Worm (Caenorhabditis elegans) whole organism, L4 larva: ENCODE measurements around the gene F28F5.4.

Experiments used
- F26F4.8 ChIP-seq: fragments of 200-800 bp; sonication (Bioruptor generic); conservative IDR thresholded peaks from 2 replicates; pipeline ENCODE4 v1.3.6; 2022; ENCODE audit warnings: missing genetic modification characterization, missing compliant biosample characterization
- F44E2.7 ChIP-seq: fragments of 200-800 bp; sonication (Bioruptor generic); IDR thresholded peaks from 2 replicates; pipeline ENCODE4 v2.1.2; 2022; ENCODE audit warnings: missing genetic modification characterization, missing compliant biosample characterization
- Y48G9A.11 ChIP-seq: fragments of 200-800 bp; sonication (Bioruptor generic); IDR thresholded peaks from 2 replicates; pipeline ENCODE4 v1.3.6; 2022; ENCODE audit warnings: missing genetic modification reagents, missing genetic modification characterization, missing compliant biosample characterization
- Y5F2A.4 ChIP-seq: fragments of 200-800 bp; sonication (Bioruptor generic); optimal IDR thresholded peaks from 2 replicates; lab custom pipeline; 2018; ENCODE audit warnings: mild to moderate bottlenecking, missing genetic modification characterization, missing compliant biosample characterization
- ZK546.5 ChIP-seq, 2 experiments: sonication (generic microtip); optimal IDR thresholded peaks; 2 replicates each; lab custom pipeline; 2017; ENCODE audit warnings: missing biosample characterization in 2 of 2, missing genetic modification characterization in 2 of 2
- ama-1 ChIP-seq: fragments of 150-350 bp; optimal IDR thresholded peaks from 2 replicates; lab custom pipeline; 2014; ENCODE audit warnings: inconsistent platforms, mixed read lengths
- ceh-32 ChIP-seq: sonication (generic microtip); optimal IDR thresholded peaks from 2 replicates; lab custom pipeline; 2016; ENCODE audit warnings: mild to moderate bottlenecking, missing genetic modification characterization, missing compliant biosample characterization; ENCODE audit not compliant: poor library complexity
- ces-1 ChIP-seq: fragments of 150-350 bp; sonication (generic microtip); optimal IDR thresholded peaks from 4 replicates; lab custom pipeline; 2014; ENCODE audit warnings: missing biosample characterization, missing genetic modification reagents, missing genetic modification characterization
- ctbp-1 ChIP-seq: fragments of 200-800 bp; sonication (Bioruptor generic); IDR thresholded peaks from 2 replicates; pipeline ENCODE4 v1.3.6; 2022; ENCODE audit warnings: missing genetic modification reagents, missing genetic modification characterization, missing compliant biosample characterization
- daf-16 ChIP-seq, 3 experiments: sonication (generic microtip); optimal IDR thresholded peaks; 2 replicates each; lab custom pipeline; 2016 to 2017; ENCODE audit warnings: missing genetic modification characterization in 3 of 3, missing genetic modification reagents in 3 of 3, mild to moderate bottlenecking in 2 of 3, missing compliant biosample characterization in 2 of 3, missing biosample characterization in 1 of 3, moderate library complexity in 1 of 3
- daf-8 ChIP-seq: fragments of 200-800 bp; sonication (Bioruptor generic); IDR thresholded peaks from 2 replicates; pipeline ENCODE4 v1.3.6; 2022; ENCODE audit warnings: missing genetic modification characterization, missing compliant biosample characterization
- dmd-6 ChIP-seq: fragments of 200-800 bp; sonication (Bioruptor generic); IDR thresholded peaks from 2 replicates; pipeline ENCODE4 v1.3.6; 2022; ENCODE audit warnings: missing genetic modification reagents, missing genetic modification characterization, missing compliant biosample characterization
- dmd-8 ChIP-seq: fragments of 200-800 bp; sonication (Bioruptor generic); IDR thresholded peaks from 2 replicates; pipeline ENCODE4 v1.3.6; 2022; ENCODE audit warnings: missing genetic modification characterization, missing compliant biosample characterization
- dmd-9 ChIP-seq: fragments of 200-800 bp; sonication (Bioruptor generic); IDR thresholded peaks from 2 replicates; pipeline ENCODE4 v1.3.6; 2022; ENCODE audit warnings: missing genetic modification reagents, missing genetic modification characterization, missing compliant biosample characterization
- dpl-1 ChIP-seq: fragments of 150-350 bp; optimal IDR thresholded peaks from 2 replicates; lab custom pipeline; 2014; ENCODE audit warnings: missing biosample characterization, missing genetic modification reagents, missing genetic modification characterization
- duxl-1 ChIP-seq: sonication (generic microtip); optimal IDR thresholded peaks from 2 replicates; lab custom pipeline; 2016; ENCODE audit warnings: mild to moderate bottlenecking, missing genetic modification characterization, moderate library complexity, missing compliant biosample characterization; ENCODE audit not compliant: poor library complexity
- egl-27 ChIP-seq: sonication (generic microtip); optimal IDR thresholded peaks from 3 replicates; lab custom pipeline; 2017; ENCODE audit warnings: missing biosample characterization, missing genetic modification reagents, missing genetic modification characterization
- egl-43 ChIP-seq: fragments of 200-800 bp; sonication (Bioruptor generic); IDR thresholded peaks from 2 replicates; pipeline ENCODE4 v1.3.6; 2022; ENCODE audit warnings: missing genetic modification reagents, missing genetic modification characterization, missing compliant biosample characterization
- fkh-10 ChIP-seq: fragments of 150-350 bp; optimal IDR thresholded peaks from 2 replicates; lab custom pipeline; 2014; ENCODE audit warnings: missing biosample characterization, missing genetic modification reagents, missing genetic modification characterization
- fos-1 ChIP-seq: fragments of 150-350 bp; optimal IDR thresholded peaks from 2 replicates; lab custom pipeline; 2014; ENCODE audit warnings: missing biosample characterization, missing genetic modification characterization
- gei-8 ChIP-seq: fragments of 200-800 bp; sonication (Bioruptor generic); optimal IDR thresholded peaks from 2 replicates; lab custom pipeline; 2018; ENCODE audit warnings: mild to moderate bottlenecking, missing genetic modification characterization, missing compliant biosample characterization
- hlh-30 ChIP-seq: sonication (generic microtip); optimal IDR thresholded peaks from 2 replicates; lab custom pipeline; 2017; ENCODE audit warnings: antibody characterized with exemption, mild to moderate bottlenecking, missing genetic modification characterization, missing compliant biosample characterization; ENCODE audit not compliant: insufficient read depth
- hmg-1.1 ChIP-seq: fragments of 200-800 bp; sonication (Bioruptor generic); IDR thresholded peaks from 2 replicates; pipeline ENCODE4 v1.3.6; 2022; ENCODE audit warnings: missing genetic modification reagents, missing genetic modification characterization, missing compliant biosample characterization
- lim-7 ChIP-seq: fragments of 200-800 bp; sonication (Bioruptor generic); IDR thresholded peaks from 2 replicates; pipeline ENCODE4 v1.3.6; 2022; ENCODE audit warnings: missing genetic modification characterization, missing compliant biosample characterization
- lin-1 ChIP-seq: fragments of 200-800 bp; sonication (Bioruptor generic); IDR thresholded peaks from 2 replicates; pipeline ENCODE4 v1.3.6; 2022; ENCODE audit warnings: missing genetic modification reagents, missing genetic modification characterization, missing compliant biosample characterization
- lin-15B ChIP-seq: fragments of 150-350 bp; sonication (generic microtip); optimal IDR thresholded peaks from 3 replicates; lab custom pipeline; 2014; ENCODE audit warnings: missing biosample characterization, missing genetic modification characterization
- lin-29 ChIP-seq: fragments of 200-800 bp; sonication (Bioruptor generic); IDR thresholded peaks from 2 replicates; pipeline ENCODE4 v1.3.6; 2022; ENCODE audit warnings: missing genetic modification reagents, missing genetic modification characterization, missing compliant biosample characterization
- lin-39 ChIP-seq: fragments of 150-350 bp; optimal IDR thresholded peaks from 2 replicates; lab custom pipeline; 2014; ENCODE audit warnings: missing biosample characterization, missing genetic modification reagents, missing genetic modification characterization
- lir-3 ChIP-seq: sonication (generic microtip); optimal IDR thresholded peaks from 2 replicates; lab custom pipeline; 2016; ENCODE audit warnings: mild to moderate bottlenecking, missing genetic modification characterization, missing compliant biosample characterization
- lsy-2 ChIP-seq, 2 experiments: fragments of 150-350 bp in 1 of 2; sonication (generic microtip) in 1 of 2; optimal IDR thresholded peaks; 2 replicates each; lab custom pipeline; 2014 to 2017; ENCODE audit warnings: missing biosample characterization in 2 of 2, missing genetic modification characterization in 2 of 2
- madf-5 ChIP-seq, 2 experiments: fragments of 200-800 bp; sonication (Bioruptor generic); IDR thresholded peaks; 2 replicates each; pipeline ENCODE4 v1.3.6; 2022; ENCODE audit warnings: missing compliant biosample characterization in 2 of 2, missing genetic modification characterization in 2 of 2
- mdt-29 ChIP-seq: fragments of 200-800 bp; sonication (Bioruptor generic); IDR thresholded peaks from 2 replicates; pipeline ENCODE4 v1.3.6; 2022; ENCODE audit warnings: missing genetic modification reagents, missing genetic modification characterization, missing compliant biosample characterization
- mep-1 ChIP-seq: fragments of 150-350 bp; sonication (generic microtip); optimal IDR thresholded peaks from 3 replicates; lab custom pipeline; 2014; ENCODE audit warnings: missing biosample characterization, missing genetic modification characterization
- nhr-237 ChIP-seq: sonication (generic microtip); optimal IDR thresholded peaks from 2 replicates; lab custom pipeline; 2017; ENCODE audit warnings: missing biosample characterization, missing genetic modification characterization
- nhr-41 ChIP-seq: fragments of 200-800 bp; sonication (Bioruptor generic); IDR thresholded peaks from 2 replicates; pipeline ENCODE4 v1.3.6; 2022; ENCODE audit warnings: missing genetic modification reagents, missing genetic modification characterization, missing compliant biosample characterization
- nhr-6 ChIP-seq: fragments of 150-350 bp; optimal IDR thresholded peaks from 2 replicates; lab custom pipeline; 2014; ENCODE audit warnings: missing biosample characterization, missing genetic modification characterization
- pha-4 ChIP-seq, 2 experiments: fragments of 150-350 bp in 1 of 2; fragments of 200-800 bp in 1 of 2; sonication (Bioruptor generic) in 1 of 2; IDR thresholded peaks in 1 of 2; optimal IDR thresholded peaks in 1 of 2; 2 replicates each; pipeline versions ENCODE4 v1.3.6 to Lab custom; 2014 to 2022; ENCODE audit warnings: missing genetic modification characterization in 2 of 2, missing genetic modification reagents in 2 of 2, missing biosample characterization in 1 of 2, missing compliant biosample characterization in 1 of 2
- pqm-1 ChIP-seq: sonication (generic microtip); optimal IDR thresholded peaks from 2 replicates; lab custom pipeline; 2017; ENCODE audit warnings: missing biosample characterization, missing genetic modification characterization
- saeg-2 ChIP-seq: fragments of 200-800 bp; sonication (Bioruptor generic); IDR thresholded peaks from 2 replicates; pipeline ENCODE4 v1.3.6; 2022; ENCODE audit warnings: missing genetic modification reagents, missing genetic modification characterization, missing compliant biosample characterization
- set-16 ChIP-seq: fragments of 200-800 bp; sonication (Bioruptor generic); IDR thresholded peaks from 2 replicates; pipeline ENCODE4 v1.3.6; 2022; ENCODE audit warnings: missing genetic modification reagents, missing genetic modification characterization, missing compliant biosample characterization
- skn-1 ChIP-seq: fragments of 150-350 bp; optimal IDR thresholded peaks from 2 replicates; lab custom pipeline; 2014; ENCODE audit warnings: missing biosample characterization, missing genetic modification characterization
- snpc-1.2 ChIP-seq: fragments of 200-800 bp; sonication (Bioruptor generic); IDR thresholded peaks from 2 replicates; pipeline ENCODE4 v1.3.6; 2022; ENCODE audit warnings: missing genetic modification reagents, missing genetic modification characterization, missing compliant biosample characterization
- snpc-4 ChIP-seq: fragments of 150-350 bp; optimal IDR thresholded peaks from 2 replicates; lab custom pipeline; 2014; ENCODE audit warnings: missing biosample characterization, missing genetic modification characterization
- tag-97 ChIP-seq: fragments of 200-800 bp; sonication (Bioruptor generic); IDR thresholded peaks from 2 replicates; pipeline ENCODE4 v1.3.6; 2022; ENCODE audit warnings: missing genetic modification characterization, missing compliant biosample characterization
- unc-62 ChIP-seq, 3 experiments: fragments of 150-350 bp in 1 of 3; sonication (generic microtip); optimal IDR thresholded peaks in 2 of 3; peaks in 1 of 3; 1 replicate in 1 of 3; 2 replicates in 2 of 3; lab custom pipeline; 2014 to 2017; ENCODE audit warnings: missing biosample characterization in 3 of 3, missing genetic modification characterization in 3 of 3, missing genetic modification reagents in 3 of 3, missing genotype in 1 of 3
- vab-7 ChIP-seq: fragments of 200-800 bp; sonication (Bioruptor generic); IDR thresholded peaks from 2 replicates; pipeline ENCODE4 v1.3.6; 2022; ENCODE audit warnings: missing genetic modification reagents, missing genetic modification characterization, missing compliant biosample characterization
- zag-1 ChIP-seq: fragments of 150-350 bp; optimal IDR thresholded peaks from 2 replicates; lab custom pipeline; 2014; ENCODE audit warnings: missing biosample characterization, missing genetic modification characterization
- zfp-2 ChIP-seq: sonication (generic microtip); optimal IDR thresholded peaks from 2 replicates; lab custom pipeline; 2016; ENCODE audit warnings: mild to moderate bottlenecking, missing genetic modification characterization, missing compliant biosample characterization
- zfp-3 ChIP-seq: fragments of 200-800 bp; sonication (Bioruptor generic); conservative IDR thresholded peaks from 2 replicates; pipeline ENCODE4 v1.3.6; 2022; ENCODE audit warnings: missing genetic modification reagents, missing genetic modification characterization, missing compliant biosample characterization
- zip-2 ChIP-seq: fragments of 150-350 bp; optimal IDR thresholded peaks from 2 replicates; lab custom pipeline; 2014; ENCODE audit warnings: missing biosample characterization, missing genetic modification characterization

F28F5.4 gene

ce11 chrIII:6857390-6857848 lies 40.6 kb upstream of the F28F5.4 start (continued):
- TF ChIP-seq fos-1 (tag; lab: Kevin White, UChicago) (no peak), gei-8 (GFP tag; lab: Kevin White, UChicago) (no peak), zag-1 (tag; lab: Kevin White, UChicago) (no peak), hlh-30 (tag; lab: Kevin White, UChicago) (peak; percentile 74), nhr-6 (no peak), lin-1 (GFP tag; lab: Robert Waterston, UW) (peak; percentile 64; the same call in 1 of the 2 replicates), daf-8 (GFP tag; lab: Robert Waterston, UW) (no peak), lin-39 (tag; lab: Kevin White, UChicago) (no peak), dmd-6 (GFP tag; lab: Robert Waterston, UW) (peak; percentile 73), ces-1 (GFP tag; lab: Kevin White, UChicago) (no peak), duxl-1 (tag; lab: Kevin White, UChicago) (peak; percentile 19), dpl-1 (peak; percentile 16), fkh-10 (GFP tag; lab: Kevin White, UChicago) (no peak), ceh-32 (no peak), ama-1 (no peak), dmd-8 (GFP tag; lab: Robert Waterston, UW) (no peak), mep-1 (tag; lab: Kevin White, UChicago) (peak; percentile 63), ZK546.5 (tag; optimal IDR thresholded peaks at IDR 0.05; lab: Kevin White, UChicago) (no peak), mdt-29 (no peak), tag-97 (GFP tag; lab: Robert Waterston, UW) (no peak), lsy-2 (tag; optimal IDR thresholded peaks at IDR 0.05; lab: Kevin White, UChicago) (peak; percentile 5 to 30), unc-62 (GFP tag; optimal IDR thresholded peaks at IDR 0.05 in 1 of 2; lab: Kevin White, UChicago) (peak in 1 of 2 experiments; percentile 89), unc-62 (tag; optimal IDR thresholded peaks at IDR 0.05; lab: Kevin White, UChicago) (no peak), Y48G9A.11 (GFP tag; lab: Robert Waterston, UW) (no peak), nhr-41 (GFP tag; lab: Robert Waterston, UW) (no peak), pqm-1 (tag; lab: Kevin White, UChicago) (peak; percentile 65), nhr-237 (no peak), egl-43 (GFP tag; lab: Robert Waterston, UW) (no peak), lim-7 (GFP tag; lab: Robert Waterston, UW) (no peak), lin-15B (tag; lab: Kevin White, UChicago) (no peak), madf-5 (GFP tag; IDR thresholded peaks at IDR 0.05; lab: Robert Waterston, UW) (no peak), hmg-1.1 (no peak), dmd-9 (GFP tag; lab: Robert Waterston, UW) (no peak), ctbp-1 (GFP tag; lab: Robert Waterston, UW) (no peak), zfp-2 (no peak), lin-29 (GFP tag; lab: Robert Waterston, UW) (no peak), Y5F2A.4 (GFP tag; lab: Kevin White, UChicago) (no peak), daf-16 (GFP tag; optimal IDR thresholded peaks at IDR 0.05; lab: Kevin White, UChicago) (peak in 1 of 2 experiments; percentile 44), daf-16 (tag; optimal IDR thresholded peaks at IDR 0.05; lab: Kevin White, UChicago) (peak; percentile 86), set-16 (GFP tag; lab: Robert Waterston, UW) (no peak), zip-2 (tag; lab: Kevin White, UChicago) (peak; percentile 82), lir-3 (no peak), F44E2.7 (GFP tag; lab: Robert Waterston, UW) (no peak), snpc-1.2 (GFP tag; lab: Robert Waterston, UW) (no peak), egl-27 (no peak), saeg-2 (GFP tag; lab: Robert Waterston, UW) (no peak), pha-4 (GFP tag; IDR thresholded peaks at IDR 0.05; lab: Robert Waterston, UW) (no peak), pha-4 (tag; optimal IDR thresholded peaks at IDR 0.05; lab: Kevin White, UChicago) (peak; percentile 80), snpc-4 (tag; lab: Kevin White, UChicago) (no peak), zfp-3 (GFP tag; lab: Robert Waterston, UW) (no peak), vab-7 (GFP tag; lab: Robert Waterston, UW) (no peak), F26F4.8 (GFP tag; lab: Robert Waterston, UW) (no peak), skn-1 (tag; lab: Kevin White, UChicago) (no peak)
